Fruit fly (Drosophila melanogaster) whole organism, embryonic: ENCODE results near the gene zf30C.

Experiments
- Awh ChIP-seq: fragments of 200-800 bp; sonication (Bioruptor generic); IDR thresholded peaks from 2 replicates; pipeline ENCODE4, ENCODE4 v1.3.6; 2022; ENCODE audit warnings: missing biosample characterization, missing genetic modification characterization
- CG10209 ChIP-seq: fragments of 200-800 bp; sonication (Bioruptor generic); optimal IDR thresholded peaks from 3 replicates; lab custom pipeline; 2017; ENCODE audit warnings: missing biosample characterization, mild to moderate bottlenecking, missing genetic modification characterization, missing genetic modification reagents
- CG10565 ChIP-seq: fragments of 200-800 bp; sonication (Bioruptor generic); optimal IDR thresholded peaks from 3 replicates; lab custom pipeline; 2016; ENCODE audit warnings: missing biosample characterization, mild to moderate bottlenecking, missing genetic modification characterization
- CG12659 ChIP-seq: fragments of 200-800 bp; sonication (Bioruptor generic); optimal IDR thresholded peaks from 3 replicates; lab custom pipeline; 2017; ENCODE audit warnings: mild to moderate bottlenecking, missing biosample characterization, missing genetic modification reagents, missing genetic modification characterization
- CG13624 ChIP-seq: fragments of 200-800 bp; sonication (Bioruptor generic); optimal IDR thresholded peaks from 2 replicates; lab custom pipeline; 2016; ENCODE audit warnings: missing biosample characterization, missing genetic modification characterization
- CG13775 ChIP-seq: fragments of 200-800 bp; sonication (Bioruptor generic); optimal IDR thresholded peaks from 3 replicates; lab custom pipeline; 2017; ENCODE audit warnings: missing biosample characterization, mild to moderate bottlenecking, missing genetic modification characterization
- CG15696 ChIP-seq: fragments of 200-800 bp; sonication (Bioruptor generic); optimal IDR thresholded peaks from 2 replicates; lab custom pipeline; 2019; ENCODE audit warnings: missing biosample characterization, mild to moderate bottlenecking, missing genetic modification characterization, moderate library complexity
- CG16779 ChIP-seq: fragments of 200-800 bp; sonication (Bioruptor generic); IDR thresholded peaks from 2 replicates; pipeline ENCODE4 v1.3.6; 2022; ENCODE audit warnings: missing biosample characterization, missing genetic modification characterization
- CG17568 ChIP-seq: fragments of 200-800 bp; sonication (Bioruptor generic); optimal IDR thresholded peaks from 2 replicates; lab custom pipeline; 2018; ENCODE audit warnings: missing biosample characterization, mild to moderate bottlenecking, missing genetic modification characterization, moderate library complexity
- CG17829 ChIP-seq: fragments of 200-800 bp; optimal IDR thresholded peaks from 2 replicates; lab custom pipeline; 2019; ENCODE audit warnings: missing biosample characterization, mild to moderate bottlenecking, missing genetic modification characterization, moderate library complexity
- CG17912 ChIP-seq: fragments of 200-800 bp; sonication (Bioruptor generic); optimal IDR thresholded peaks from 2 replicates; lab custom pipeline; 2018; ENCODE audit warnings: missing biosample characterization, mild to moderate bottlenecking, missing genetic modification characterization
- CG2889 ChIP-seq: fragments of 200-800 bp; sonication (Bioruptor generic); IDR thresholded peaks from 3 replicates; pipeline ENCODE4 v1.3.6; 2022; ENCODE audit warnings: missing biosample characterization, missing genetic modification characterization
- CG3838 ChIP-seq: fragments of 200-800 bp; sonication (Bioruptor generic); optimal IDR thresholded peaks from 3 replicates; lab custom pipeline; 2016; ENCODE audit warnings: missing biosample characterization, missing genetic modification characterization
- CG7357 ChIP-seq: fragments of 200-800 bp; sonication (Bioruptor generic); IDR thresholded peaks from 3 replicates; pipeline ENCODE4 v1.3.6; 2022; ENCODE audit warnings: missing biosample characterization, missing genetic modification characterization
- CG8290 ChIP-seq, 3 experiments: fragments of 200-800 bp; sonication (Bioruptor generic); optimal IDR thresholded peaks; 2 replicates each; lab custom pipeline; 2016 to 2019; ENCODE audit warnings: missing biosample characterization in 3 of 3, missing genetic modification characterization in 3 of 3, mild to moderate bottlenecking in 2 of 3, moderate library complexity in 1 of 3
- CG8359 ChIP-seq: fragments of 200-800 bp; sonication (Bioruptor generic); optimal IDR thresholded peaks from 2 replicates; lab custom pipeline; 2017; ENCODE audit warnings: missing biosample characterization, mild to moderate bottlenecking, missing genetic modification characterization, borderline replicate concordance
- CG8388 ChIP-seq: fragments of 200-800 bp; sonication (Bioruptor generic); optimal IDR thresholded peaks from 2 replicates; lab custom pipeline; 2019; ENCODE audit warnings: missing biosample characterization, mild to moderate bottlenecking, missing genetic modification characterization, moderate library complexity
- CTCF ChIP-seq: fragments of 200-800 bp; sonication (Bioruptor generic); optimal IDR thresholded peaks from 2 replicates; lab custom pipeline; 2017; ENCODE audit warnings: missing biosample characterization, mild to moderate bottlenecking, missing genetic modification characterization, moderate library complexity
- Chrac-16 ChIP-seq: fragments of 200-800 bp; sonication (Bioruptor generic); optimal IDR thresholded peaks from 3 replicates; lab custom pipeline; 2016; ENCODE audit warnings: missing biosample characterization, missing genetic modification characterization
- Deaf1 ChIP-seq: fragments of 200-800 bp; optimal IDR thresholded peaks from 3 replicates; lab custom pipeline; 2019; ENCODE audit warnings: missing biosample characterization, mild to moderate bottlenecking, missing genetic modification characterization, moderate library complexity
- GATAe ChIP-seq: fragments of 200-800 bp; sonication (Bioruptor generic); conservative IDR thresholded peaks from 2 replicates; pipeline ENCODE4 v1.3.6; 2022; ENCODE audit warnings: missing biosample characterization, missing genetic modification characterization
- MTF-1 ChIP-seq: fragments of 200-800 bp; sonication (Bioruptor generic); optimal IDR thresholded peaks from 2 replicates; lab custom pipeline; 2018; ENCODE audit warnings: missing biosample characterization, mild to moderate bottlenecking, missing genetic modification characterization, borderline replicate concordance
- NfI ChIP-seq: fragments of 200-800 bp; sonication (Bioruptor generic); optimal IDR thresholded peaks from 3 replicates; lab custom pipeline; 2018; ENCODE audit warnings: missing biosample characterization, mild to moderate bottlenecking, missing genetic modification characterization, moderate library complexity
- Pdp1 ChIP-seq, 2 experiments: fragments of 200-800 bp; sonication (Bioruptor generic); optimal IDR thresholded peaks; 3 replicates each; lab custom pipeline; 2016; ENCODE audit warnings: missing biosample characterization in 2 of 2, missing genetic modification characterization in 2 of 2, mild to moderate bottlenecking in 1 of 2, moderate library complexity in 1 of 2
- Scr ChIP-seq: fragments of 200-800 bp; sonication (Bioruptor generic); IDR thresholded peaks from 2 replicates; pipeline ENCODE4 v1.3.6; 2022; ENCODE audit warnings: missing biosample characterization, missing genetic modification characterization; ENCODE audit not compliant: partially characterized antibody
- Sry-β ChIP-seq: fragments of 200-800 bp; sonication (Bioruptor generic); optimal IDR thresholded peaks from 2 replicates; lab custom pipeline; 2018; ENCODE audit warnings: missing biosample characterization, mild to moderate bottlenecking, missing genetic modification characterization, moderate library complexity
- Vsx1 ChIP-seq: fragments of 200-800 bp; sonication (Bioruptor generic); optimal IDR thresholded peaks from 2 replicates; lab custom pipeline; 2017; ENCODE audit warnings: missing biosample characterization, mild to moderate bottlenecking, missing genetic modification characterization, missing genetic modification reagents
- Xrp1 ChIP-seq: fragments of 200-800 bp; sonication (Bioruptor generic); IDR thresholded peaks from 2 replicates; pipeline ENCODE4 v1.3.6; 2022; ENCODE audit warnings: missing biosample characterization, missing genetic modification characterization
- da ChIP-seq: fragments of 200-800 bp; sonication (Bioruptor generic); optimal IDR thresholded peaks from 2 replicates; lab custom pipeline; 2016; ENCODE audit warnings: missing biosample characterization, missing genetic modification characterization
- dati ChIP-seq: fragments of 200-800 bp; sonication (Bioruptor generic); IDR thresholded peaks from 2 replicates; pipeline ENCODE4 v1.3.6; 2022; ENCODE audit warnings: missing biosample characterization, missing genetic modification characterization
- dmrt99B ChIP-seq: fragments of 200-800 bp; sonication (Bioruptor generic); optimal IDR thresholded peaks from 2 replicates; lab custom pipeline; 2018; ENCODE audit warnings: missing biosample characterization, mild to moderate bottlenecking, missing genetic modification characterization, moderate library complexity
- fd3F ChIP-seq: fragments of 200-800 bp; sonication (Bioruptor generic); optimal IDR thresholded peaks from 2 replicates; lab custom pipeline; 2018; ENCODE audit warnings: missing biosample characterization, mild to moderate bottlenecking, missing genetic modification characterization, moderate library complexity
- ftz-f1 ChIP-seq: fragments of 200-800 bp; sonication (Bioruptor generic); optimal IDR thresholded peaks from 2 replicates; lab custom pipeline; 2016; ENCODE audit warnings: missing biosample characterization, missing genetic modification characterization
- gem ChIP-seq: fragments of 200-800 bp; sonication (Bioruptor generic); optimal IDR thresholded peaks from 2 replicates; lab custom pipeline; 2019; ENCODE audit warnings: missing biosample characterization, mild to moderate bottlenecking, missing genetic modification characterization, moderate library complexity
- grn ChIP-seq: fragments of 200-800 bp; sonication (Bioruptor generic); optimal IDR thresholded peaks from 3 replicates; lab custom pipeline; 2017; ENCODE audit warnings: missing biosample characterization, missing genetic modification characterization
- h ChIP-seq: fragments of >200 bp; optimal IDR thresholded peaks from 2 replicates; lab custom pipeline; 2017
- ham ChIP-seq: fragments of 200-800 bp; sonication (Bioruptor generic); IDR thresholded peaks from 2 replicates; pipeline ENCODE4 v1.3.6; 2022; ENCODE audit warnings: missing biosample characterization, missing genetic modification characterization
- kah ChIP-seq: fragments of 200-800 bp; sonication (Bioruptor generic); optimal IDR thresholded peaks from 2 replicates; lab custom pipeline; 2018; ENCODE audit warnings: missing biosample characterization, mild to moderate bottlenecking, missing genetic modification characterization
- kni ChIP-seq: fragments of 200-800 bp; sonication (Bioruptor generic); optimal IDR thresholded peaks from 3 replicates; lab custom pipeline; 2017; ENCODE audit warnings: mild to moderate bottlenecking, missing biosample characterization, missing genetic modification reagents, missing genetic modification characterization
- lbe ChIP-seq: fragments of 200-800 bp; sonication (Bioruptor generic); optimal IDR thresholded peaks from 2 replicates; lab custom pipeline; 2016; ENCODE audit warnings: missing biosample characterization, mild to moderate bottlenecking, missing genetic modification characterization
- lilli ChIP-seq: fragments of 200-800 bp; sonication (Bioruptor generic); optimal IDR thresholded peaks from 3 replicates; lab custom pipeline; 2016; ENCODE audit warnings: missing biosample characterization, missing genetic modification characterization
- lov ChIP-seq, 2 experiments: fragments of 200-800 bp in 1 of 2; fragments of >200 bp in 1 of 2; sonication (Bioruptor generic) in 1 of 2; IDR thresholded peaks in 1 of 2; optimal IDR thresholded peaks in 1 of 2; 2 replicates in 1 of 2; 3 replicates in 1 of 2; pipeline versions ENCODE4 v1.3.6 to Lab custom; 2017 to 2022; ENCODE audit warnings: missing biosample characterization in 1 of 2, missing genetic modification characterization in 1 of 2
- maf-S ChIP-seq: fragments of 200-800 bp; sonication (Bioruptor generic); optimal IDR thresholded peaks from 2 replicates; lab custom pipeline; 2016; ENCODE audit warnings: missing biosample characterization, missing genetic modification characterization
- oc ChIP-seq: fragments of 200-800 bp; sonication (Bioruptor generic); optimal IDR thresholded peaks from 2 replicates; lab custom pipeline; 2018; ENCODE audit warnings: missing biosample characterization, mild to moderate bottlenecking, missing genetic modification characterization, moderate library complexity
- peb ChIP-seq: fragments of 200-800 bp; sonication (Bioruptor generic); IDR thresholded peaks from 2 replicates; pipeline ENCODE4 v1.3.6; 2022; ENCODE audit warnings: missing biosample characterization, missing genetic modification characterization
- twi ChIP-seq: fragments of 200-800 bp; optimal IDR thresholded peaks from 2 replicates; lab custom pipeline; 2019; ENCODE audit warnings: missing biosample characterization, mild to moderate bottlenecking, missing genetic modification characterization, moderate library complexity
- tx ChIP-seq: fragments of 200-800 bp; sonication (Bioruptor generic); optimal IDR thresholded peaks from 2 replicates; lab custom pipeline; 2016; ENCODE audit warnings: missing biosample characterization, missing genetic modification characterization
- vvl ChIP-seq: fragments of 200-800 bp; sonication (Bioruptor generic); IDR thresholded peaks from 2 replicates; pipeline ENCODE4 v1.3.6; 2022; ENCODE audit warnings: missing biosample characterization, missing genetic modification characterization
- zen2 ChIP-seq: fragments of 200-800 bp; sonication (Bioruptor generic); IDR thresholded peaks from 3 replicates; pipeline ENCODE4 v1.3.6; 2022; ENCODE audit warnings: missing biosample characterization, missing genetic modification characterization; ENCODE audit not compliant: partially characterized antibody
- zfh1 ChIP-seq: fragments of 200-800 bp; sonication (Bioruptor generic); IDR thresholded peaks from 3 replicates; pipeline ENCODE4 v1.3.6; 2022; ENCODE audit warnings: missing biosample characterization, missing genetic modification characterization

Gene zf30C

DNA sequence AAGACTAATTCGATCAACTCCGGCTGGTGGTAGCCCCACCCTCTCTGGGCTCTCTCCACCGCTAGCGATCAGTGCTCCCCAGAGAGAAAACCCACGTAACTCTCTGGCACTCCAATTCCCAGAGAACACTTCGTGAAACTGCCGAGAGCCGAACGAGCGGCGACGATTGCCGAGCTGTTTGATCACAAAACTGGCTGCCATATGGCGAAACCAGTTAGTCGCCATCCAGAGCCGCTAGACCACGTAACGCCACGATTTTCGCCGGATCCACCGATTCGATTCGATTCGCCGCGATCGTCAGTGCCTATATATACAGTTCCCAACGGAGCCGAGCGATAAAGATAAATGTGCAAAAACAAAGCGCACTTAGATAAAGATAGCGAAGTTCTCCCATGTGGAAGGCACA, 24.0 kb downstream of the zf30C start, which contains the start of gene IP3K1 (continued):
- TF ChIP-seq kah (GFP tag; lab: Kevin White, UChicago) = peak; percentile 56
- no peak for TF ChIP-seq ham (GFP tag; lab: Robert Waterston, UW)
- TF ChIP-seq dmrt99B = peak; percentile 27
- TF ChIP-seq GATAe = peak; percentile 37; the same call in 1 of the 2 replicates
- peak; percentile 66 for TF ChIP-seq tx
- TF ChIP-seq Sry-β (GFP tag; lab: Kevin White, UChicago) = no peak
- TF ChIP-seq fd3F (GFP tag; lab: Kevin White, UChicago) = no peak
- TF ChIP-seq Awh (GFP tag; lab: Robert Waterston, UW) = peak; percentile 44; the same call in 1 of the 2 replicates
- TF ChIP-seq twi = peak; percentile 63
- TF ChIP-seq grn (GFP tag; lab: Kevin White, UChicago) = peak; percentile 60
- TF ChIP-seq h (lab: Kevin White, UChicago) = no peak
- TF ChIP-seq kni (GFP tag; lab: Kevin White, UChicago) = peak; percentile 66
- peak; percentile 100 for TF ChIP-seq Deaf1 (tag; lab: Kevin White, UChicago)
- peak; percentile 17 for TF ChIP-seq CG13775 (GFP tag; lab: Kevin White, UChicago)
- TF ChIP-seq zen2 (GFP tag; lab: Robert Waterston, UW) = peak; percentile 67; the same call in 2 of the 3 replicates
- TF ChIP-seq lbe (GFP tag; lab: Kevin White, UChicago) = peak; percentile 63
- peak; percentile 43; the same call in 1 of the 2 replicates for TF ChIP-seq Scr
- TF ChIP-seq ftz-f1 (GFP tag; lab: Kevin White, UChicago) = peak; percentile 65
- TF ChIP-seq vvl (GFP tag; lab: Robert Waterston, UW) = peak; percentile 79
- peak; percentile 32 for TF ChIP-seq CG17568 (GFP tag; lab: Kevin White, UChicago)
- TF ChIP-seq gem (tag; lab: Kevin White, UChicago) = no peak
- no peak for TF ChIP-seq CG3838 (GFP tag; lab: Kevin White, UChicago)
- TF ChIP-seq oc (tag; lab: Kevin White, UChicago) = peak; percentile 39
- TF ChIP-seq CG8290 (GFP tag; optimal IDR thresholded peaks at IDR 0.05; lab: Kevin White, UChicago) = peak; percentile 47
- TF ChIP-seq CG8290 (tag; optimal IDR thresholded peaks at IDR 0.05; lab: Kevin White, UChicago) = peak in 1 of 2 experiments; percentile 88
- TF ChIP-seq peb = no peak
- TF ChIP-seq CG2889 (GFP tag; lab: Robert Waterston, UW) = no peak
- peak; percentile 15 for TF ChIP-seq CG12659
- TF ChIP-seq maf-S = peak; percentile 16
- TF ChIP-seq Pdp1 (GFP tag; optimal IDR thresholded peaks at IDR 0.05; lab: Kevin White, UChicago) = peak in 1 of 2 experiments; percentile 80
- TF ChIP-seq zfh1 (GFP tag; lab: Robert Waterston, UW) = no peak
- peak; percentile 43 for TF ChIP-seq MTF-1 (GFP tag; lab: Kevin White, UChicago)
- no peak for TF ChIP-seq CG15696
- TF ChIP-seq Chrac-16 (GFP tag; lab: Kevin White, UChicago) = no peak
- TF ChIP-seq Xrp1 = 0 out of 2 replicates have a peak, but pooled peaks have one; percentile 34
- TF ChIP-seq CG17829 = peak; percentile 38
- TF ChIP-seq CG7357 (GFP tag; lab: Robert Waterston, UW) = no peak
- TF ChIP-seq CG8359 (GFP tag; lab: Kevin White, UChicago) = no peak
- TF ChIP-seq CG10209 (GFP tag; lab: Kevin White, UChicago) = no peak
- TF ChIP-seq CTCF = no peak
- no peak for TF ChIP-seq lov (optimal IDR thresholded peaks at IDR 0.05; lab: Kevin White, UChicago)
- no peak; the same call in 2 of the 3 replicates for TF ChIP-seq lov (GFP tag; IDR thresholded peaks at IDR 0.05; lab: Robert Waterston, UW)
- TF ChIP-seq dati (GFP tag; lab: Robert Waterston, UW) = no peak
- TF ChIP-seq CG8388 (GFP tag; lab: Kevin White, UChicago) = peak; percentile 4
- TF ChIP-seq lilli (GFP tag; lab: Kevin White, UChicago) = peak; percentile 16
- TF ChIP-seq Vsx1 (GFP tag; lab: Kevin White, UChicago) = peak; percentile 11
- peak; percentile 72 for TF ChIP-seq CG17912 (GFP tag; lab: Kevin White, UChicago)
- peak; percentile 3 for TF ChIP-seq NfI (GFP tag; lab: Kevin White, UChicago)
- TF ChIP-seq CG13624 (GFP tag; lab: Kevin White, UChicago) = peak; percentile 12
- no peak for TF ChIP-seq CG10565 (GFP tag; lab: Kevin White, UChicago)
- peak; percentile 48; the same call in 1 of the 2 replicates for TF ChIP-seq CG16779 (GFP tag; lab: Robert Waterston, UW)
- no peak for TF ChIP-seq da
